Fruit fly (Drosophila melanogaster) whole organism, adult: Measurements from ENCODE around the gene CG18746.

Source experiments
- CG11617 ChIP-seq: fragments of 200-800 bp; sonication (Bioruptor generic); optimal IDR thresholded peaks from 2 replicates; lab custom pipeline; 2017; ENCODE audit warnings: mild to moderate bottlenecking, missing biosample characterization, missing genetic modification reagents, missing genetic modification characterization
- CG12768 ChIP-seq: fragments of 200-800 bp; sonication (Bioruptor generic); optimal IDR thresholded peaks from 2 replicates; lab custom pipeline; 2017; ENCODE audit warnings: missing biosample characterization, missing genetic modification characterization, mild to moderate bottlenecking, moderate library complexity, missing genetic modification reagents
- CG14711 ChIP-seq: fragments of 200-800 bp; sonication (Bioruptor generic); optimal IDR thresholded peaks from 2 replicates; lab custom pipeline; 2018; ENCODE audit warnings: missing biosample characterization, mild to moderate bottlenecking, missing genetic modification characterization, moderate library complexity
- CG1620 ChIP-seq: fragments of 200-800 bp; sonication (Bioruptor generic); optimal IDR thresholded peaks from 2 replicates; lab custom pipeline; 2016; ENCODE audit warnings: missing biosample characterization, missing genetic modification characterization
- CG33017 ChIP-seq: fragments of 200-800 bp; sonication (Bioruptor generic); optimal IDR thresholded peaks from 2 replicates; lab custom pipeline; 2018; ENCODE audit warnings: missing biosample characterization, mild to moderate bottlenecking, missing genetic modification characterization, moderate library complexity
- CG5204 ChIP-seq: fragments of 200-800 bp; sonication (Bioruptor generic); optimal IDR thresholded peaks from 2 replicates; lab custom pipeline; 2016; ENCODE audit warnings: missing biosample characterization, missing genetic modification characterization
- CG7045 ChIP-seq: fragments of 200-800 bp; sonication (Bioruptor generic); optimal IDR thresholded peaks from 2 replicates; lab custom pipeline; 2017; ENCODE audit warnings: missing biosample characterization, mild to moderate bottlenecking, missing genetic modification characterization
- CG7101 ChIP-seq: fragments of 200-800 bp; sonication (Bioruptor generic); optimal IDR thresholded peaks from 2 replicates; lab custom pipeline; 2018; ENCODE audit warnings: missing biosample characterization, mild to moderate bottlenecking, missing genetic modification characterization, moderate library complexity
- Clk ChIP-seq: fragments of 200-800 bp; sonication (Bioruptor generic); optimal IDR thresholded peaks from 2 replicates; lab custom pipeline; 2017; ENCODE audit warnings: missing biosample characterization, missing genetic modification characterization
- Crg-1 ChIP-seq: fragments of 200-800 bp; sonication (Bioruptor generic); optimal IDR thresholded peaks from 2 replicates; lab custom pipeline; 2016; ENCODE audit warnings: missing biosample characterization, missing genetic modification characterization
- Hr96 ChIP-seq: fragments of 200-800 bp; sonication (Bioruptor generic); optimal IDR thresholded peaks from 2 replicates; lab custom pipeline; 2016; ENCODE audit warnings: missing biosample characterization, missing genetic modification characterization
- Mnt ChIP-seq: fragments of 200-800 bp; sonication (Bioruptor generic); optimal IDR thresholded peaks from 2 replicates; lab custom pipeline; 2016; ENCODE audit warnings: missing biosample characterization, mild to moderate bottlenecking, missing genetic modification characterization
- bab1 ChIP-seq: fragments of 200-800 bp; sonication (Bioruptor generic); optimal IDR thresholded peaks from 3 replicates; lab custom pipeline; 2019; ENCODE audit warnings: missing biosample characterization, mild to moderate bottlenecking, missing genetic modification characterization, moderate library complexity
- cic ChIP-seq: fragments of 200-800 bp; sonication (Bioruptor generic); optimal IDR thresholded peaks from 2 replicates; lab custom pipeline; 2017; ENCODE audit warnings: missing biosample characterization, mild to moderate bottlenecking, missing genetic modification characterization, moderate library complexity
- cnc ChIP-seq, 2 experiments: fragments of >200 bp; optimal IDR thresholded peaks; 2 replicates each; lab custom pipeline; 2017
- kay ChIP-seq: fragments of 200-800 bp; sonication (Bioruptor generic); peaks from one replicate; lab custom pipeline; 2016; ENCODE audit warnings: missing biosample characterization, missing genetic modification characterization, borderline replicate concordance
- ovo ChIP-seq: fragments of 200-800 bp; sonication (Bioruptor generic); optimal IDR thresholded peaks from 2 replicates; lab custom pipeline; 2016; ENCODE audit warnings: missing biosample characterization, missing genetic modification characterization
- pad ChIP-seq: fragments of 200-800 bp; sonication (Bioruptor generic); optimal IDR thresholded peaks from 3 replicates; lab custom pipeline; 2017; ENCODE audit warnings: missing biosample characterization, missing genetic modification characterization, mild to moderate bottlenecking, moderate library complexity, missing genetic modification reagents
- tj ChIP-seq: fragments of 200-800 bp; sonication (Bioruptor generic); optimal IDR thresholded peaks from 3 replicates; lab custom pipeline; 2017; ENCODE audit warnings: missing biosample characterization, mild to moderate bottlenecking, missing genetic modification characterization, moderate library complexity
- toe ChIP-seq: fragments of 200-800 bp; sonication (Bioruptor generic); optimal IDR thresholded peaks from 2 replicates; lab custom pipeline; 2016; ENCODE audit warnings: missing biosample characterization, missing genetic modification characterization

The CG18746 gene

DNA sequence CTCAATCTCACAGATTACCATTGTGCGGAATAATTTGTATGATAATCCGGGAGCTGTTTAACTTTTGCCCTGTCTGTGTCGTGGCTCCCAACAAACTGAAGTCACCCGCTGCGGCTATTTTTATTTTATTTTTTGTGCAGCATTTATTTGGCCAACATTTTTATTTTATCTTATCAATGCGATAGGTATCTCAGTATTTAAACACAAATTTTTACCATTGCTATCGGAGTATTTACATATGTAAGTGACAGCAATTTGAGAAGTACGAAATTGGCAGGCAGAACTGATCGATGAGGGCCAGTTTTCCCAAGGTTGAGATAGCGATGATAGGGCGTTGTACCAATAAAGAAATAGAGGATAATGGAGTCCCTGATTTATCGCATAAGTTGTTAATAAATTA is at the start of gene CG18746:
Gene CG18746 (minus strand): TSS at position 101 of the 400 bp plus-strand sequence.
- no peak for TF ChIP-seq cnc (optimal IDR thresholded peaks at IDR 0.05; lab: Kevin White, UChicago)
- TF ChIP-seq CG11617 (GFP tag; lab: Kevin White, UChicago), result no peak
- TF ChIP-seq ovo (GFP tag; lab: Kevin White, UChicago), result no peak
- no peak for TF ChIP-seq kay
- no peak for TF ChIP-seq pad (GFP tag; lab: Kevin White, UChicago)
- no peak for TF ChIP-seq CG5204 (GFP tag; lab: Kevin White, UChicago)
- no peak for TF ChIP-seq CG14711 (tag; lab: Kevin White, UChicago)
- TF ChIP-seq CG12768 (GFP tag; lab: Kevin White, UChicago), result no peak
- no peak for TF ChIP-seq Mnt (GFP tag; lab: Kevin White, UChicago)
- no peak for TF ChIP-seq CG7101 (tag; lab: Kevin White, UChicago)
- TF ChIP-seq Hr96, result no peak
- no peak for TF ChIP-seq Crg-1 (GFP tag; lab: Kevin White, UChicago)
- TF ChIP-seq CG33017 (tag; lab: Kevin White, UChicago), result no peak
- TF ChIP-seq Clk (GFP tag; lab: Kevin White, UChicago), result no peak
- TF ChIP-seq bab1, result no peak
- TF ChIP-seq cic (GFP tag; lab: Kevin White, UChicago), result no peak
- no peak for TF ChIP-seq tj
- no peak for TF ChIP-seq CG1620 (GFP tag; lab: Kevin White, UChicago)
- TF ChIP-seq toe (GFP tag; lab: Kevin White, UChicago), result no peak
- TF ChIP-seq CG7045, result no peak

DNA sequence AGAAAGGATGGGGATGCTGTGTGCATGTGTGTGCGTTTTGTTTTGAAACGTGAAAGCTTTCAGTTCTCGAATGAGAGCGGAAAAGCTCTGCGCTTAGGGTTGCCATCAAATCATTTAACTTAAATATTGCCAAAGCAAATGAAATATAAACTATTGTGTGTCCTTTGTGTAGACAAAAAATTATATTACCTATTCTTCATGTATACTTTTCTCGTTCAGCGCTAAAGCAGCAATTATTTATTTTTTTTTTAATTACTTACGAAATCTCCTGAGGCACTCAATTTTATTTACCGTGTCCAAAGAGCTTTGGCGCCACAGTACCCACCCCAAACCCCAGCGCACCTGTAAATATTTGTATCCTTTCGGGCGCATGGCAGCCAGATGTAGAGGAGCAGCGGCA is 31.6 kb upstream of the CG18746 start:
- peak; percentile 41 for TF ChIP-seq CG33017 (tag; lab: Kevin White, UChicago)
- no peak for TF ChIP-seq CG1620 (GFP tag; lab: Kevin White, UChicago)
- TF ChIP-seq CG7101 (tag; lab: Kevin White, UChicago), result peak; percentile 34
- TF ChIP-seq cnc (optimal IDR thresholded peaks at IDR 0.05; lab: Kevin White, UChicago), result no peak
- no peak for TF ChIP-seq Crg-1 (GFP tag; lab: Kevin White, UChicago)
- no peak for TF ChIP-seq ovo (GFP tag; lab: Kevin White, UChicago)
- no peak for TF ChIP-seq tj
- peak; percentile 18 for TF ChIP-seq Mnt (GFP tag; lab: Kevin White, UChicago)
- TF ChIP-seq toe (GFP tag; lab: Kevin White, UChicago), result peak; percentile 68
- no peak for TF ChIP-seq kay
- peak; percentile 43 for TF ChIP-seq Hr96
- peak; percentile 69 for TF ChIP-seq CG14711 (tag; lab: Kevin White, UChicago)
- TF ChIP-seq Clk (GFP tag; lab: Kevin White, UChicago), result peak; percentile 52
- TF ChIP-seq pad (GFP tag; lab: Kevin White, UChicago), result peak; percentile 2
- TF ChIP-seq CG11617 (GFP tag; lab: Kevin White, UChicago), result peak; percentile 28
- TF ChIP-seq CG12768 (GFP tag; lab: Kevin White, UChicago), result peak; percentile 49
- peak; percentile 88 for TF ChIP-seq cic (GFP tag; lab: Kevin White, UChicago)
- TF ChIP-seq CG5204 (GFP tag; lab: Kevin White, UChicago), result peak; percentile 32
- TF ChIP-seq CG7045, result peak; percentile 36

DNA sequence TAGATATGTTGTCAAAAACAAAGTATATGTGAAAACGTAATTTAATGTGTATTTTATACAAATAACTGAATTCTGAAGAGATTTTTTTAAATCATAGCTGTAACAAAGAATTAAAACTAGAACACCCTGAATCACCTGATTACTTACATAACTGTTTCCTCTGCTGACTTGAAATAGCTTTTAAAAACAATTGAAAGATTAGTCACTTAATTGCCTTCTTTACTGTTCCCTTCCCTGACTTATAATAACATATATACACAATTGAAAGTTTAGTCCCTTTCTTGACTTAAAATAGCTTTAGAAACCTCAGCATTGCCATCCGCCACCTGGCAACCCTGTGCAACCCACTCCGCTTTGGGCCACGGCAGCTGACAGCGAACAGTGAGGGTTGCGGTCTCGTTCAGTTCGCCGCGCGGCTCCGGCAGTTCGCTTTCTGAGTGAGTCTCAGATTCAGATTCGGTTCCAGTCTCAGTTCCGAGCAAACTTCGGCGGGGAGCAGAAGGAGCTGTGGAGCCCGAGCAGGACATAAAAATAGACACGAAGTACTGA is 24.1 kb upstream of the CG18746 start, which contains the start of gene CG34384:
Gene CG34384 (plus strand): TSS at position 381 of the 549 bp plus-strand sequence.
- peak; percentile 34 for TF ChIP-seq CG33017 (tag; lab: Kevin White, UChicago)
- TF ChIP-seq CG7101 (tag; lab: Kevin White, UChicago), result no peak
- TF ChIP-seq Clk (GFP tag; lab: Kevin White, UChicago), result no peak
- TF ChIP-seq CG14711 (tag; lab: Kevin White, UChicago), result peak; percentile 22
- peak; percentile 36 for TF ChIP-seq pad (GFP tag; lab: Kevin White, UChicago)
- TF ChIP-seq CG11617 (GFP tag; lab: Kevin White, UChicago), result peak; percentile 40
- peak; percentile 32 for TF ChIP-seq kay
- TF ChIP-seq Crg-1 (GFP tag; lab: Kevin White, UChicago), result no peak
- TF ChIP-seq cic (GFP tag; lab: Kevin White, UChicago), result no peak
- TF ChIP-seq cnc (optimal IDR thresholded peaks at IDR 0.05; lab: Kevin White, UChicago), result no peak
- TF ChIP-seq CG12768 (GFP tag; lab: Kevin White, UChicago), result peak; percentile 61
- no peak for TF ChIP-seq bab1
- no peak for TF ChIP-seq ovo (GFP tag; lab: Kevin White, UChicago)
- TF ChIP-seq toe (GFP tag; lab: Kevin White, UChicago), result peak; percentile 70
- TF ChIP-seq CG7045, result peak; percentile 74
- peak; percentile 42 for TF ChIP-seq Hr96
- no peak for TF ChIP-seq CG1620 (GFP tag; lab: Kevin White, UChicago)
- no peak for TF ChIP-seq Mnt (GFP tag; lab: Kevin White, UChicago)
- TF ChIP-seq CG5204 (GFP tag; lab: Kevin White, UChicago), result peak; percentile 76
- TF ChIP-seq tj, result peak; percentile 4

DNA sequence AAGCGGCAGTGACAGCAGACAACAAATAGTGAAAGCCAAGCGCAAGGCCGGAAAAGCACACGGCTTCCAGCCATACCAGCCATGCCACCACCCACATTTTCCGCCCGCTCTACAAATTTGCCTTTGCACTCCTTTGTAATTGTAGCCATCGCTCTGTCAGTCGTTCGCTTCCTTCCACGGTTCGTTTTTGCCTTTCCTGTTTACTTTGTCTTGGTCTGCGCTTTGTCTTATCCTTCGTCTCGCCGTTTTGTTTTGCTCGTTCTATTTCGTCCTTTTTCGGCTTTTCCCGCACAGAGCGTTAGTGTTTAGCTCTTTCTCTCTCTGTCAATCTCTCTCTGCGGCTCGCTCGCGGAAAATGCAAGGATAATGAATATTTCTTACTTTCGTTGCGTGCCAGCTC is 23.5 kb upstream of the CG18746 start:
- TF ChIP-seq CG7101 (tag; lab: Kevin White, UChicago) (no peak), CG1620 (GFP tag; lab: Kevin White, UChicago) (no peak)

DNA sequence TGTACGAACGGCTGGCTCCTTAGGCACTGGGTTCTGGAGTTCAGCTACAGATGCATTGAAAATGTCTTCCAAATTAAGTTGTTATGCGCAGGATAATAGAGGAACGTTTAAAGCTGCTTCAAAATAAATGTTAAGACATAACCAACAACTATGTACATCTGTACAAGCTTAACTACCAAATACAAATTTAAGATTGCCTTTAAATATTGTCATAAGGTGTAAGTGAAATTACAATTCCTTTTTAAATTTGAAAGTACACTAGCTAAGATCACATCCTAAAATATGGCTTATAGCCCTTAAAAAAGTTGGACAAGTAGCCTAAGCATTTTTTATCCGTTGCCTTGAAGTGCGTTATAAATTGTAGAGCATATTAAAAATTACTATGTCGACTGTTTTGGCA is 21.5 kb upstream of the CG18746 start, which contains the start of gene CG31473:
Gene CG31473 (plus strand): TSS at position 301 of the 400 bp plus-strand sequence.
- no peak for TF ChIP-seq pad (GFP tag; lab: Kevin White, UChicago)
